Fruit fly (Drosophila melanogaster): ENCODE data around the gene Swt1.
A peak's percentile ranks its signal among the peaks of the same experiment; 100 is the strongest.

The Swt1 gene

DNA sequence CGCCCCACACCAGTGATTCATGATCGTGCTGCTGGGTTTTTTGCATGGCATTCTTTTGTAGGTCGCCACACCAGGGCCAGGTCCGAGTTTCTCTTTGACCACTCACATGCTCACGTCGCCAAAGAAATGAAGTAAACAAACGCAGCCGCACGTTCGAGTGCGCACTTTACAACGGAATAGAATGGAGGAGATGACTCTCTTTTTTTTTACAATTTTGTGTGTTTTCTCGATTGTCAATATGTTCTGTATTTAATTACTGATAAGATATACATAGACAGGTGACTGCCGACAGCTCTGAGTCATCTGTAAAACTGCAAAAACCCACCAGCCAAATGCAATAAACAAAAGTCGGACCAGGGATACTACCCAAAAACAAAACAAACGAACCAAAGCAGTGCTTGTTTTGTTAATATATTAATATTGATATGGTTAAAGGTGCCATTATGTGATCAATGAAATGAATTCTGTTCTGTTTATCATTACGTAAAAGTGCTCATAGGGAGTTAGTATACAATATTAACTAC is 9.9 kb upstream of the Swt1 start:
- TF ChIP-seq noc (tag; optimal IDR thresholded peaks at IDR 0.05): no peak

DNA sequence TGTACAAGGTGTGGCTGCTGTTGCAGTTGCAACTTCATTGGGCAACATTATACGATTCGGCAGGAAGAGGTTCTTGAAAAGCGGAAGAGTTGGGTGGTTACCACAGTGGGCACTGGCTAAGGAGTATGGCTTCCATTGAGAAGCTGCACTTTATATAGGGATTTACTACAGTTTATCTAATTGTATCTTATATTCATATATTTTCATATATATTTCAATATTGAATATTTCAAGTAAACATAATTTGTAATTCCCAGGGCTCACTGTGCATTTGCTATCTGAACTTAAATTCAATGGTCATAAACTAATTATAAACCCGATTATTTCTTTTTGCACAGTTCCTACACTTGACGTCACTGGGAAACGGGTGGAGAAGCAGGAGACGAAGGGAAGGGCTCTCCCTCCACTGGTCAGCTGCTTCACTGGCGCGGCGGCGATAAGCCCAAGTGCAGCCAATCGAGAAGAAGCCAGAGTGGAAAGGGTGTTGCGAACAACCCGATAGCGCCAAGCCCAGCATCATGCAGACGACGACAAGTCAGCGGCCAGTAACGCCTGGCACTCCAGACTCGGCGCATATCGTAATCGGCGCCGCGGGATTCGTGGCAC is 4.5 kb upstream of the Swt1 start:
- TF ChIP-seq noc (tag; optimal IDR thresholded peaks at IDR 0.05): peak; percentile 87

DNA sequence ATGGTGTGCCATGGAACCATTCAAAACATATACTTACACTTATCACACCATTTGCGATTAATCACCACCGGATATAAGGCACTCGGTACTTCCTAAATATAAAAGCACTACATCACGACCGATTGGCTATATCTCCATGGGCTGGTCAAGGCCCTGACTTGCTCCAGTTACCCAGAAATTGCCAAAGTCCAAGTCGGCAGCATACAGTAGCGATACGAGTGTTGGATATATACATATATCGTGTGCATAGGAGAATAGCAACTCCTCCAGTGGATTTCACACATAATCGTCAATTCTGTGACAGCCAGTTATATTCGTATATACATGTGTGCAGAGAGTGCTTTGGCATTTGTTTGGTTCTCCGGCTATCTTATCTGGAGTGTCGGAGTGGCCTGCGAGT is 3.8 kb upstream of the Swt1 start:
- TF ChIP-seq noc (tag; optimal IDR thresholded peaks at IDR 0.05): no peak

DNA sequence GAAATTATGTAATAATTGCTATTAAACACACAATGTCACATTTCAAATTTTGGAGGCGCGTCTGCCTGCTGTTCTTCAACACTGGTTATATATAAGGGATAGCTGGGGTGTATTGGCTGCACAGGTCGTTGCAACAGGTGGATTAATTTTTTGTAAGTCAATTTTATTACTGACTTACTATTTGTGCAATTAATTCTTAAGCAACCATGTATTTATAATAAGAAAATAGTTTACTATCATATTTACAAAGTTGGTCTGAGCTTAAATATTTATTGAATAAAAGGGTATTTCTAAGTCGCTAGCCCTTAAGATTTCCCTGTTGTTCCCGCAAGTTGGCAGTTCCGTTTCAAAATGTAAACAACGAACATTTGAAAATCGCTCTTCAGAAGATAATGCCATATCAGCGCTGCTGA is 2.5 kb upstream of the Swt1 start, which contains the start of gene RhoGAP16F:
TSS of gene RhoGAP16F (plus strand) at position 336 of the 413 bp plus-strand sequence.
- peak; percentile 81 for TF ChIP-seq noc (tag; optimal IDR thresholded peaks at IDR 0.05)

DNA sequence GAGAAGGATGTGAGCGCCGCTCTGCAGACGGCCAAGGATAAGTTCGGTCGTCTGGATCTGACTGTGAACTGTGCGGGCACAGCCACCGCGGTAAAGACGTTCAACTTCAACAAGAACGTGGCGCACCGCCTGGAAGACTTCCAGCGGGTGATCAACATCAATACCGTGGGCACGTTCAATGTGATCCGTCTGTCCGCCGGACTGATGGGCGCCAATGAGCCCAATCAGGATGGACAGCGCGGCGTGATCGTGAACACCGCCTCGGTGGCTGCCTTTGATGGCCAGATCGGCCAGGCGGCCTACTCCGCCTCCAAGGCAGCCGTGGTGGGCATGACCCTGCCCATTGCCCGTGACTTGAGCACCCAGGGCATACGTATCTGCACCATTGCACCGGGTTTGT is 1.8 kb upstream of the Swt1 start:
- no peak for TF ChIP-seq noc (tag; optimal IDR thresholded peaks at IDR 0.05)

DNA sequence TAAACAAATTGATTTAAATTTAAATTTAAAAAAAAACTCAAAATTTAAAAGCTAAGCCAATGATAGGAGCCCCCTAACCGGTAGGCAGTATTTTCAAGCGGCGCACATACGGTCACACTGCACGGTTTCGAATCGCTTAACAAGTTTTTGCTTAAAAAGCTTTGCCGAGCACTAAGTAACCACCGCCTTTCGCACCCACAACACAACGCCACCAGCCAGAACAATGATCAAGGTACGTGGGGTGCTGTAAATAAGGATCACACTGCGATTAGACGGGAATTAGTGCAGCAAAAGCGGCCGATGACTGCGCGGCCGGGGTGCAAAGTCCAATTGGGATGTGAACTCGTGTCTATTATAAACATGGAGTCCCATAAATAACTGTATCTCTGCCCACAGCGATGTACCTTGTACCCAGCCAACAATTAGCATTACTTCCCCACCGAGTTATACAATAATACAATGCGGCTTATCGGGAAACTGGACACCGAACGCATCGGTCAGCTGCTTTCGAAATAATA is 909 bp upstream of the Swt1 start, which contains the start of gene scu:
TSS of gene scu (plus strand) at position 101 of the 518 bp plus-strand sequence.
- peak; percentile 29 for TF ChIP-seq noc (tag; optimal IDR thresholded peaks at IDR 0.05)

DNA sequence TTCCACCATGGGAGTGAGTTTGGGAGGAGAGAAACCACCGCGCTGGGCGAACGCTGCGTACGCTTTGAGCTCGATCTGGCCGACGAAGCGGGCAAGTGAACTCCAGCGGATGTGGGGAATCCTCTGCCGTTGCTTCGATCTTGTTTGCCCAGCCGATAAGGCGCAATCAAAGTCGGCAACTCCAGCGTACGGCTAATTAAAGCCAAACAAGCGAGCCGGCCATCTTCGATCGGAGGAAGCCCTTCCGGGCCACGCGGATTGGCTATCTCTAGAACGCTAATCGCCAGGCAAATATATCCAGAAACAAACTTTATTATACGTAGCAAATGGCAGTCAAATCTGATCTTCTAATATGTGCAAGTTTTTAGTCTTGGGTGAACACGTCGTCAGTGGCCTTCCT is 1.9 kb downstream of the Swt1 start, which contains the start of gene CG7536:
TSS of gene CG7536 (minus strand) at position 101 of the 400 bp plus-strand sequence.
- TF ChIP-seq noc (tag; optimal IDR thresholded peaks at IDR 0.05): no peak

DNA sequence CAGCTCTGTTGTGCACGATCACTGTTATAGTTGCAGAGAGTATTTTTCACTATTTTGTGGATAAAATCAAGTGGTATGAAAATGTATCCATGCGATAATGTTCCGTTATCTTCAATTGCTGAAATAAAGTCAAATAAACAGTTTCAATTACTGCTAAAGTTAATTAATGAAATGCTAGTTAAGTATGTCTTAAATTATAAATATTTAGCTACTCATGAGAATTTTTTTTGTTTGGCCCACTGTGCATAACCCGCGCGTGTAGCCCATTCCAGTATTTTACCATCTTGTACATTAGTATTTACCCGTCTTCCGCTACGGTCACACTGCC is 4.9 kb downstream of the Swt1 start, which contains the start of gene Ada3:
TSS of gene Ada3 (plus strand) at position 292 of the 328 bp plus-strand sequence.
- TF ChIP-seq noc (tag; optimal IDR thresholded peaks at IDR 0.05): peak; percentile 84

DNA sequence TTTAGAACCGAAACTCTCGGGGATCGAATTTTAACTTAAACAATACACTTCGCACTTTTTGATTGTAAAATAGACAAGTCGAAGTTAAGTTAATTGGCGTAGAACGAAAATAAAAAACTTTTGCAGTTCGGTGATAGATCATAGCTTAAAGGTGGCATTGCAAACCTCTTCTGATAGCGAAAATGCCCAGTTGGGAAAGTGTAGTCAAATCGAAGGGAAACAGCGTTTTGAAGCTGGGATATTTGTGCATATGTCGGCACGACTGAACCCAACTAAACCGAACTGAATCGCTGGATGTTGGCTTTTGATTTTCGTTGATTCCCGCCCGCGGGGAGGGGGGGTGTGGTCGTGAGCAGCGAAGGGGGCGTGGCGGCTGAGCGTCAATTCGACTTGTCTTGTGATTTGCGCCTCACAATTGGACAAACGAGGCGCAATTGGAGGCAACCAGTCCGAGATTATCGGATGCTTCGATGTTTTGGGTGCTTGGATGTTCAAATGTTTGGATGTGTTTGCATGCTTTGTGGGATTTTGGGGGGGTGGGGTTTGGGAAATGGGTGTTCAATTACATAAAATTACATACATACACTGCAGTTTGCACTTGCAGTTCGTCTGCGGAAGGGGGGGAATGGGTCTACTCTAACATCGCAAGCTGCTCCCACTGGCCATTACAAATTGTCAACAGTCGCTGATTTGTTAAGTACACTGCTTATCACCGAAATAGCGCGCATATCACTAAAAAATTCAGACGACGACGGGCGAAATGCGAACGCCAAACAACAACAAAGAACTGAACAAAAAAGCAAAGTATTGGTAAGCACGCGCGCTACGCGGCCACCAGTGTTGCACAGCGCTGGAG is 5.5 kb downstream of the Swt1 start:
- no peak for TF ChIP-seq noc (tag; optimal IDR thresholded peaks at IDR 0.05)

DNA sequence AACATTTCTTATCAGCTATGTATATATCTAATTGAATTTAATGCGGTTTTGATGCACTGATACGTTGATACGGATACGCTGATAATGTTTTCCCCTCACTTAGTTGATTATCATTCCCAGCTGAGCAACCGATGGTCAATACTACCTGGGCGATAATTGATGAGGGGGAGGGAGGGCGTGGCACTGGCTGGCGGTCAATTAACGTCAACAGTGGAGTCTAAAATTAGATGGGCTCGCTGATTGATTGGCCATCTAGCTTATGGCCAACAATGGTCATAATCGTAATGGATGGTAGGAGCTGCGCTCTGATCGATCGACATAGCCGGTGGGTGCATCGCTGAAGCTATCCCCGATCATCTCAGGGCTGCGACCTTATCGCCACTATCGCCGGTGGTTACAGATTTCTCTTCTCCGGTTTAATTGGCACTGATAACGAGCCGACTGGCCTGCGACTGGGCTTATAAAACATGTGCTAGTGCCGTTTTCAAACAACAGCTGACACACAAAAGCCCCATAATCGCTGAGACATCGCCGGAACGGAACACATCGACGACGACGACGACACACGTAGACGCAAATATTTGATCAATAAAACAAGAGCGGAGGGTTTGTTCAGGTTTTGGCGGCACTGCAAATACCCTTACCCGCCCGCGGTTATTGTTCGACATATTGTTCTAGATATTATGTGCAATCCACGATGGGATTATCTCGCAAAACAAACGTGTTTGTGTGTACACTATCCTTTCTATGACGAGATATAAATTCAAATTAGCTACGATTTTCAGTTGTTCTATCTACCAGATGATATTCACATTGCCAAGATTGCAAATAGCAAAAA is 6.6 kb downstream of the Swt1 start:
- no peak for TF ChIP-seq noc (tag; optimal IDR thresholded peaks at IDR 0.05)

DNA sequence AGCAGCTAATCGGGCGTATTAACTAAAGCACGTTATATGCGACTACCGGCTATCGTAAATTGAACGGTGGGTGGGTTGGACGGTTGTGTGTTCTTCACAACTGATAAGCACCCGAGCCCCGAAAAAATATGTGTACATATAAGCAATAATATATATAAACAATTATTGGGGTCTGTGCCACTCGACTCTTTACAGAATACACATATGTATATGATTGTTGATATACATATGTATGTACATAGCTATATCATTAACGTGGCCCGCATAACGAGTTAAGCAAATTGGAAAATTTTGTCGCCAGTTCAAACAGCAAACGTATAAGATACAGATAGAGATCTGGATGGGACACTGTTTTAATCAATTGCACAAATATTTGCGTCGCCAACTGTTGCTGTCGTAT is 7.6 kb downstream of the Swt1 start:
- TF ChIP-seq noc (tag; optimal IDR thresholded peaks at IDR 0.05): no peak

DNA sequence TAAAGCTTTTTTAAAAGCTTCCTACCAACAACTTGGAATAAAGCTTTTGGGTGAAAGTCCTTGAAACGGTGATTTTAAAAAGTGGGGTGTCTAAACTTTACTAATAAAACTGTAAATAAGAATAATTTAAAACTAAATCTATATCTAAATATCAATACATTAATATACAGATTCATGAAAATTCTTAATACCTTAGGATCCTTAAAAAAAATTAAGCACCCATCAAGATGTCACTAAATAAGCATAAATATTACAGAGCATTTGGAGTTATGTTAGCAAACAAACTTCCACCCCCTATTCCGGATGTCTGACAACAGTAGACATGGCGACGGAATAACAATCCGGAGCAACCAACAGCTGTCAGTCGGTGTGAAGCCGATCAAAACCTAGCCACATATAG is 26.1 kb downstream of the Swt1 start, which contains the start of gene Dhc16F:
TSS of gene Dhc16F (plus strand) at position 301 of the 400 bp plus-strand sequence.
- no peak for TF ChIP-seq noc (tag; optimal IDR thresholded peaks at IDR 0.05)

DNA sequence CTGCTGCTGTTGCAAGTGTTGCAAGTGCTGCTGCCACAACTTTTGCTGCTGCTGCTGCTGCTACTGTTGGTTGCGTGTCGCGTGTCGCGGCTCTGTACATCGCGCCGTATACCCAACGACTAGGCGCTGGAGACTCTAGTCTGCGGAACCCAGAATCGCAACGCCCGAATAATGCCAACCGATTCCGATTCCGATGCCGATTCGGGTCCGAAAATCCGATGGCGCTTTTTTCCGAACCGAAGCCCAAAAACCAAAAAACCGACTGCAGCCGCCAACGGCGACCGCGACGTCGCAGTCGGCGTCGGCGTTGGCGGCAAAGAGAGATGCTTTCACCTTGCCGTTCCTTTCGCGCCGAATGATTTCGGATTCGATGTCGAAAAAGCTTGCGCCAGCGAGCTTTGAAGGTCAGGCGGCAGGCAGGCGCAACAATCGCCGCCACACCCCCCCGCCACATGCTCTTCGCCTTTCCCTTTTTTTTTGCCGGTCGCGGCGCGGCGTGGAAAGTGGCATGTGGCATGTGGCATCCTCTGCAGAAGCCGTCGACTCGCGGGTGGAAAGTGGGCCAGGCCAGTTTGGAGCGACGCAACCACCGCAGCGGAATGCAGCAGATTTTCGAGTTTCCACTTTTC is 27.1 kb downstream of the Swt1 start, which contains the start of gene Sh:
TSS of gene Sh (minus strand) at position 104 of the 629 bp plus-strand sequence.
- TF ChIP-seq noc (tag; optimal IDR thresholded peaks at IDR 0.05): no peak

DNA sequence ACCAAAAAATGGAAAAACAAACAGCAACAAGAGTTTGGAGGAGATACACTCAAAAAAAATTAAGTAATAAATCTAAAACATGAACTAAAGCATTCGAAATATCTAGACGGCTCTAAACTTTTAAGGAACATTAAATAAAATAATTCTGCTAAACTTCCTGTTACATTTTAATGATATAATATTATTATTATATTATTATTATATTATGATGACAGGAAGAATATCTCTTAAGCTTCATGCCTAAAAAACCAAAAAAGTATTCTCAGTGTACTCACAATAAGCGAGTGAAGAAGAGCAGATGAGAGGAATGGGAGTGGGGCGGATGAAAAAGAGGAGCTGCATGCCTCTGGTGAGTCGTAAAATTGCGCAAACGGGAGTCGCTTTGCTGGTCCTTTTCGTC is 32.2 kb downstream of the Swt1 start:
- no peak for TF ChIP-seq noc (tag; optimal IDR thresholded peaks at IDR 0.05)

DNA sequence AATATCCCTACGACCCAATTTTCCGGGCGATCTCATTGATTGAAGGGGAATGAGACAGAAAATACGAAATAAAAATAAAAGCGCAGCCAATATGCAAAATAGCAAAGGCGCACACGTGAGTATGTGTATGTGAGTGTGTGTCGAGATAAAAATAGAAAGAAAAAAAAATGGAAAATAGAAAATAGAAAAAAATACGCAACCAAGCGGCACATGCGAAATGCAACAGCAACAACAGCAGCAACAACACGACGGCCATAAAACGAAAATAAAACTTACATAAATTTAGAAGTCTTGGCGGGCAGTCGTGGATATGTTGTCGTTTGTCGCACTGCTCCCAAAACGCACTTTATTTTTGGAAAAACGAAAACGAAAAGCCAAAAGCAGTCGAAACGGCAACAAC is 33.1 kb downstream of the Swt1 start:
- no peak for TF ChIP-seq noc (tag; optimal IDR thresholded peaks at IDR 0.05)
